Worm (Caenorhabditis elegans) whole organism, young adult: ENCODE data around the gene set-31.

ENCODE experiments used
- B0019.2 ChIP-seq: fragments of 200-800 bp; sonication (Bioruptor generic); conservative IDR thresholded peaks from 2 replicates; pipeline ENCODE4 v1.3.6; 2022; ENCODE audit warnings: missing genetic modification reagents, missing genetic modification characterization, missing compliant biosample characterization
- C06A6.2 ChIP-seq: fragments of 200-800 bp; sonication (Bioruptor generic); conservative IDR thresholded peaks from 2 replicates; pipeline ENCODE4 v1.3.6; 2022; ENCODE audit warnings: missing genetic modification characterization, missing compliant biosample characterization
- D2030.7 ChIP-seq: fragments of 200-800 bp; sonication (Bioruptor generic); IDR thresholded peaks from 2 replicates; pipeline ENCODE4 v1.3.6; 2022; ENCODE audit warnings: missing genetic modification reagents, missing genetic modification characterization, missing compliant biosample characterization
- F22D6.2 ChIP-seq: sonication (generic microtip); optimal IDR thresholded peaks from 2 replicates; lab custom pipeline; 2016; ENCODE audit warnings: mild to moderate bottlenecking, missing genetic modification characterization, missing compliant biosample characterization
- F37B4.10 ChIP-seq: fragments of 200-800 bp; sonication (Bioruptor generic); IDR thresholded peaks from 2 replicates; pipeline ENCODE4 v1.3.6; 2022; ENCODE audit warnings: missing genetic modification characterization, missing compliant biosample characterization
- F39B2.1 ChIP-seq: fragments of 200-800 bp; sonication (Bioruptor generic); IDR thresholded peaks from 2 replicates; pipeline ENCODE4 v1.3.6; 2022; ENCODE audit warnings: missing genetic modification reagents, missing genetic modification characterization, missing compliant biosample characterization
- F55B11.4 ChIP-seq: sonication (generic microtip); optimal IDR thresholded peaks from 2 replicates; lab custom pipeline; 2016; ENCODE audit warnings: missing compliant biosample characterization, missing genetic modification characterization, borderline replicate concordance; ENCODE audit not compliant: insufficient read depth
- F57C9.4 ChIP-seq: sonication (generic microtip); optimal IDR thresholded peaks from 2 replicates; lab custom pipeline; 2017; ENCODE audit warnings: mild to moderate bottlenecking, missing genetic modification characterization, missing compliant biosample characterization
- dpff-1 ChIP-seq: sonication (generic microtip); optimal IDR thresholded peaks from 2 replicates; lab custom pipeline; 2017; ENCODE audit warnings: mild to moderate bottlenecking, missing genetic modification characterization, missing compliant biosample characterization
- dpl-1 ChIP-seq: fragments of 150-350 bp; optimal IDR thresholded peaks from 2 replicates; lab custom pipeline; 2014; ENCODE audit warnings: missing biosample characterization, missing genetic modification reagents, missing genetic modification characterization
- egl-18 ChIP-seq: fragments of 200-800 bp; sonication (Bioruptor generic); IDR thresholded peaks from 2 replicates; pipeline ENCODE4 v1.3.6; 2022; ENCODE audit warnings: missing genetic modification reagents, missing genetic modification characterization, missing compliant biosample characterization
- egl-44 ChIP-seq: fragments of 200-800 bp; sonication (Bioruptor generic); IDR thresholded peaks from 2 replicates; pipeline ENCODE4 v1.3.6; 2022; ENCODE audit warnings: missing genetic modification reagents, missing genetic modification characterization, missing compliant biosample characterization
- ekl-4 ChIP-seq: fragments of 200-800 bp; sonication (Bioruptor generic); IDR thresholded peaks from 2 replicates; pipeline ENCODE4 v1.3.6; 2022; ENCODE audit warnings: missing genetic modification reagents, missing genetic modification characterization, missing compliant biosample characterization
- fkh-3 ChIP-seq: sonication (generic microtip); optimal IDR thresholded peaks from 2 replicates; lab custom pipeline; 2016; ENCODE audit warnings: mild to moderate bottlenecking, missing genetic modification characterization, missing compliant biosample characterization
- gei-17 ChIP-seq: fragments of 200-800 bp; sonication (Bioruptor generic); optimal IDR thresholded peaks from 2 replicates; lab custom pipeline; 2018; ENCODE audit warnings: mild to moderate bottlenecking, missing genetic modification characterization, missing compliant biosample characterization
- him-1 ChIP-seq: sonication (generic microtip); optimal IDR thresholded peaks from 2 replicates; lab custom pipeline; 2016; ENCODE audit warnings: missing genotype, missing genetic modification reagents, missing genetic modification characterization, missing compliant biosample characterization
- hmg-20 ChIP-seq: fragments of 200-800 bp; sonication (Bioruptor generic); IDR thresholded peaks from 2 replicates; pipeline ENCODE4 v1.3.6; 2022; ENCODE audit warnings: missing genetic modification reagents, missing genetic modification characterization, missing compliant biosample characterization
- let-607 ChIP-seq, 2 experiments: fragments of 200-800 bp in 1 of 2; sonication (Bioruptor generic) in 1 of 2; sonication (generic microtip) in 1 of 2; optimal IDR thresholded peaks; 2 replicates each; lab custom pipeline; 2016 to 2018; ENCODE audit warnings: mild to moderate bottlenecking in 2 of 2, missing compliant biosample characterization in 2 of 2, missing genetic modification characterization in 2 of 2, moderate library complexity in 2 of 2, missing genotype in 1 of 2
- lir-1 ChIP-seq: fragments of 200-800 bp; sonication (Bioruptor generic); conservative IDR thresholded peaks from 2 replicates; pipeline ENCODE4 v1.3.6; 2022; ENCODE audit warnings: missing genetic modification reagents, missing genetic modification characterization, missing compliant biosample characterization
- mel-28 ChIP-seq: sonication (generic microtip); optimal IDR thresholded peaks from 2 replicates; lab custom pipeline; 2016; ENCODE audit warnings: borderline replicate concordance, mild to moderate bottlenecking, missing genetic modification characterization, missing compliant biosample characterization
- nfya-1 ChIP-seq: sonication (generic microtip); optimal IDR thresholded peaks from 2 replicates; lab custom pipeline; 2017; ENCODE audit warnings: antibody characterized with exemption, missing compliant biosample characterization, missing genetic modification characterization, borderline replicate concordance; ENCODE audit not compliant: insufficient read depth
- nhr-80 ChIP-seq: sonication (generic microtip); optimal IDR thresholded peaks from 2 replicates; lab custom pipeline; 2016; ENCODE audit warnings: missing genetic modification characterization, missing compliant biosample characterization
- pbrm-1 ChIP-seq: fragments of 200-800 bp; sonication (Bioruptor generic); IDR thresholded peaks from 2 replicates; pipeline ENCODE4 v1.3.6; 2022; ENCODE audit warnings: missing genetic modification reagents, missing genetic modification characterization, missing compliant biosample characterization
- pha-4 ChIP-seq: fragments of 150-350 bp; sonication (generic microtip); optimal IDR thresholded peaks from 2 replicates; lab custom pipeline; 2014; ENCODE audit warnings: missing biosample characterization, missing genetic modification reagents, missing genetic modification characterization
- sea-2 ChIP-seq: fragments of 200-800 bp; sonication (Bioruptor generic); IDR thresholded peaks from 2 replicates; pipeline ENCODE4 v1.3.6; 2022; ENCODE audit warnings: missing genetic modification characterization, missing compliant biosample characterization
- snpc-1.1 ChIP-seq: sonication (generic microtip); optimal IDR thresholded peaks from 2 replicates; lab custom pipeline; 2017; ENCODE audit warnings: missing genetic modification characterization, mild to moderate bottlenecking, missing compliant biosample characterization, antibody characterized with exemption, moderate library complexity, missing genotype, missing genetic modification reagents; ENCODE audit not compliant: insufficient read depth
- snpc-3.4 ChIP-seq: sonication (generic microtip); optimal IDR thresholded peaks from 2 replicates; lab custom pipeline; 2017; ENCODE audit warnings: missing genetic modification characterization, mild to moderate bottlenecking, missing compliant biosample characterization, antibody characterized with exemption, moderate library complexity, missing genotype, missing genetic modification reagents
- snpc-4 ChIP-seq, 5 experiments: fragments of 150-350 bp in 1 of 5; sonication (generic microtip) in 4 of 5; optimal IDR thresholded peaks; 2 replicates each; lab custom pipeline; 2014 to 2018; ENCODE audit warnings: missing genetic modification characterization in 5 of 5, missing biosample characterization in 3 of 5, antibody characterized with exemption in 2 of 5, mild to moderate bottlenecking in 2 of 5, missing compliant biosample characterization in 2 of 5, missing genotype in 2 of 5, moderate library complexity in 2 of 5, missing genetic modification reagents in 1 of 5
- sptf-2 ChIP-seq: fragments of 200-800 bp; sonication (Bioruptor generic); optimal IDR thresholded peaks from 2 replicates; lab custom pipeline; 2018; ENCODE audit warnings: mild to moderate bottlenecking, missing genetic modification characterization, missing compliant biosample characterization
- unc-130 ChIP-seq: sonication (generic microtip); optimal IDR thresholded peaks from 2 replicates; lab custom pipeline; 2016; ENCODE audit warnings: missing genetic modification reagents, missing genetic modification characterization, missing compliant biosample characterization
- ztf-22 ChIP-seq: fragments of 200-800 bp; sonication (Bioruptor generic); optimal IDR thresholded peaks from 2 replicates; lab custom pipeline; 2018; ENCODE audit warnings: mild to moderate bottlenecking, missing genetic modification characterization, moderate library complexity, missing compliant biosample characterization
- ztf-25 ChIP-seq: fragments of 200-800 bp; sonication (Bioruptor generic); IDR thresholded peaks from 2 replicates; pipeline ENCODE4 v1.3.6; 2022; ENCODE audit warnings: missing genetic modification reagents, missing genetic modification characterization, missing compliant biosample characterization
- ztf-26 ChIP-seq: sonication (generic microtip); optimal IDR thresholded peaks from 2 replicates; lab custom pipeline; 2017; ENCODE audit warnings: missing genetic modification characterization, missing compliant biosample characterization

set-31 gene

ce11 chrV:14396123-14396669, 21.5 kb upstream of the set-31 start:
- TF ChIP-seq sptf-2 (GFP tag; lab: Kevin White, UChicago): no peak
- TF ChIP-seq nhr-80: no peak
- TF ChIP-seq him-1 (tag; lab: Kevin White, UChicago): peak; percentile 27
- peak; percentile 54; the same call in 1 of the 2 replicates for TF ChIP-seq pbrm-1
- TF ChIP-seq snpc-1.1: peak; percentile 83
- TF ChIP-seq C06A6.2 (GFP tag; lab: Robert Waterston, UW): no peak
- TF ChIP-seq egl-18 (GFP tag; lab: Robert Waterston, UW): no peak
- TF ChIP-seq snpc-3.4 (tag; lab: Kevin White, UChicago): peak; percentile 50
- TF ChIP-seq F22D6.2: no peak
- TF ChIP-seq snpc-4 (GFP tag; optimal IDR thresholded peaks at IDR 0.05; lab: Kevin White, UChicago): peak; percentile 80
- TF ChIP-seq snpc-4 (tag; optimal IDR thresholded peaks at IDR 0.05; lab: Kevin White, UChicago): peak in 3 of 4 experiments; percentile 84 to 96 (median 93)
- TF ChIP-seq ztf-25 (GFP tag; lab: Robert Waterston, UW): no peak
- no peak for TF ChIP-seq let-607 (tag; optimal IDR thresholded peaks at IDR 0.05; lab: Kevin White, UChicago)
- 0 out of 2 replicates have a peak, but pooled peaks have one; percentile 79 for TF ChIP-seq F37B4.10 (GFP tag; lab: Robert Waterston, UW)
- no peak for TF ChIP-seq lir-1 (GFP tag; lab: Robert Waterston, UW)

- TF ChIP-seq B0019.2 (GFP tag; lab: Robert Waterston, UW) (no peak), pha-4 (tag; lab: Kevin White, UChicago) (no peak), hmg-20 (GFP tag; lab: Robert Waterston, UW) (no peak), fkh-3 (tag; lab: Kevin White, UChicago) (no peak), egl-44 (GFP tag; lab: Robert Waterston, UW) (no peak), dpl-1 (GFP tag; lab: Kevin White, UChicago) (no peak)
Observed at ce11 chrV:14405647-14406046, 12.1 kb upstream of the set-31 start.

- TF ChIP-seq F39B2.1 (GFP tag; lab: Robert Waterston, UW): no peak
- TF ChIP-seq him-1 (tag; lab: Kevin White, UChicago): no peak
- no peak for TF ChIP-seq sea-2 (GFP tag; lab: Robert Waterston, UW)
- no peak for TF ChIP-seq D2030.7 (GFP tag; lab: Robert Waterston, UW)
- TF ChIP-seq F55B11.4 (tag; lab: Kevin White, UChicago): no peak
- no peak for TF ChIP-seq mel-28
- TF ChIP-seq gei-17 (GFP tag; lab: Kevin White, UChicago): no peak
- no peak for TF ChIP-seq B0019.2 (GFP tag; lab: Robert Waterston, UW)
- no peak for TF ChIP-seq ztf-26
- no peak for TF ChIP-seq ekl-4
- no peak for TF ChIP-seq F22D6.2
- TF ChIP-seq dpff-1: no peak
- no peak for TF ChIP-seq unc-130 (GFP tag; lab: Kevin White, UChicago)
- no peak for TF ChIP-seq ztf-22 (GFP tag; lab: Kevin White, UChicago)
- no peak for TF ChIP-seq nfya-1 (tag; lab: Kevin White, UChicago)
- TF ChIP-seq F57C9.4 (tag; lab: Kevin White, UChicago): no peak
- TF ChIP-seq, all 124 proteins: peak for 0
Observed at ce11 chrV:14408774-14409173, 8.9 kb upstream of the set-31 start, which contains the start of gene gnrr-2. TSS of gene gnrr-2 (plus strand) at chrV:14409074.
